Worm (Caenorhabditis elegans) whole organism, mixed stage, embryonic: Measurements from ENCODE around the gene ZK666.8.

Experiments used
- M03D4.4 ChIP-seq: sonication (generic microtip); optimal IDR thresholded peaks from 2 replicates; lab custom pipeline; 2017; ENCODE audit warnings: mild to moderate bottlenecking, missing genetic modification characterization, missing compliant biosample characterization
- blmp-1 ChIP-seq: fragments of 150-350 bp; optimal IDR thresholded peaks from 2 replicates; lab custom pipeline; 2014; ENCODE audit warnings: missing biosample characterization, missing genetic modification characterization
- elt-1 ChIP-seq: sonication (generic microtip); optimal IDR thresholded peaks from 2 replicates; lab custom pipeline; 2017; ENCODE audit warnings: missing genetic modification characterization, mild to moderate bottlenecking, missing compliant biosample characterization, antibody characterized with exemption, moderate library complexity, borderline replicate concordance; ENCODE audit not compliant: insufficient read depth
- lin-13 ChIP-seq: fragments of 150-350 bp; optimal IDR thresholded peaks from 2 replicates; lab custom pipeline; 2014; ENCODE audit warnings: missing biosample characterization, missing genetic modification characterization
- lsy-2 ChIP-seq: fragments of 150-350 bp; optimal IDR thresholded peaks from 2 replicates; lab custom pipeline; 2014; ENCODE audit warnings: missing biosample characterization, missing genetic modification characterization
- mab-5 ChIP-seq: fragments of 150-350 bp; optimal IDR thresholded peaks from 2 replicates; lab custom pipeline; 2014; ENCODE audit warnings: missing biosample characterization, missing genetic modification characterization
- nhr-12 ChIP-seq: fragments of 150-350 bp; optimal IDR thresholded peaks from 2 replicates; lab custom pipeline; 2014; ENCODE audit warnings: missing biosample characterization, missing genetic modification characterization
- nhr-28 ChIP-seq: fragments of 150-350 bp; optimal IDR thresholded peaks from 2 replicates; lab custom pipeline; 2014; ENCODE audit warnings: missing biosample characterization, missing genetic modification characterization
- pha-4 ChIP-seq: fragments of 150-350 bp; optimal IDR thresholded peaks from 2 replicates; lab custom pipeline; 2018; ENCODE audit warnings: missing biosample characterization, missing genetic modification reagents, missing genetic modification characterization
- snpc-4 ChIP-seq: fragments of 150-350 bp; optimal IDR thresholded peaks from 2 replicates; lab custom pipeline; 2014; ENCODE audit warnings: missing biosample characterization, missing genetic modification characterization
- unc-120 ChIP-seq: sonication (generic microtip); optimal IDR thresholded peaks from 2 replicates; lab custom pipeline; 2017; ENCODE audit warnings: missing genetic modification characterization, missing compliant biosample characterization; ENCODE audit not compliant: poor library complexity, severe bottlenecking
- unc-39 ChIP-seq: fragments of 150-350 bp; optimal IDR thresholded peaks from 2 replicates; lab custom pipeline; 2014; ENCODE audit warnings: missing biosample characterization, missing genetic modification characterization
- unc-62 ChIP-seq: fragments of 150-350 bp; optimal IDR thresholded peaks from 2 replicates; lab custom pipeline; 2014; ENCODE audit warnings: missing biosample characterization, missing genetic modification reagents, missing genetic modification characterization
- zip-8 ChIP-seq: fragments of 150-350 bp; optimal IDR thresholded peaks from 2 replicates; lab custom pipeline; 2014; ENCODE audit warnings: missing biosample characterization, missing genetic modification characterization

DNA sequence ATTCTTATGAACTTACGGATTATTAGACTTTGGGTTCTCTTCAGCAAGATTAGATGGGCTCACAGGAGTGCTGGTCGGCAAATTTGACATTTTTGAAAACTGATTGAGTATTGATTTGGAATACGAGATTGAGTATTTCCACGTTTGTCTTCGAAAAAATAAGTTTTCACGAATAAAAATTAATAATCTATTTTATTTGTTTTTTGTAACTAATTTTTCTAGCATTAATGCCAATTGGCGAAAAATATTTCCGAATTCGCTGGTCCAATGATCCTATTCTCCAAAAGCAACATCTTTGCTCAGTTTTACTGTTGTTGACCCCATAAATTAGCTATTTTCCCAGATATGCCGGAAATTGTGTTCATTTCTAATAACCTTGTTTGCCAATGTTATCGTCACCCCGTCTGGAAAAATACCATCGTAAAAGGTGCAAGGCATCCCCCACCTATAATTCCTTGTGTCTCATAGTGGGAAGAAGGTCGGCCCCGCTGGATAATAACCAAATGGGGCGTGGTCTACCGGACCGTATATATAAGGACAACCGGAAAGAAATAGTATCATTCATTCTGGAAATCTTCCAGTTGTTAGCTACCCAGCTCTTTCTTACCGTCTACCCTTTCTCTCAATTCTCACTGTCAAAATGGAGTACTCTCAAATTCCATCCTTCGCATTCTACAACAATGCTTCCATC lies 28.6 kb downstream of the ZK666.8 start, which contains the start of the genes ZK673.6 and sdz-37:
- TF ChIP-seq mab-5 (tag; lab: Kevin White, UChicago), result no peak
- TF ChIP-seq unc-39 (tag; lab: Kevin White, UChicago), result no peak
- TF ChIP-seq unc-62 (GFP tag; lab: Kevin White, UChicago), result no peak
- TF ChIP-seq elt-1 (tag; lab: Kevin White, UChicago), result no peak
- TF ChIP-seq blmp-1 (tag; lab: Kevin White, UChicago), result no peak
- no peak for TF ChIP-seq zip-8 (tag; lab: Kevin White, UChicago)
- TF ChIP-seq M03D4.4, result no peak
- no peak for TF ChIP-seq snpc-4 (tag; lab: Kevin White, UChicago)
- TF ChIP-seq lin-13 (tag; lab: Kevin White, UChicago), result no peak
- TF ChIP-seq unc-120 (tag; lab: Kevin White, UChicago), result no peak
- no peak for TF ChIP-seq nhr-28
- no peak for TF ChIP-seq pha-4 (tag; lab: Kevin White, UChicago)
- no peak for TF ChIP-seq nhr-12 (tag; lab: Kevin White, UChicago)
- TF ChIP-seq lsy-2, result no peak
